Worm (Caenorhabditis elegans): ENCODE measurements around the gene fbxb-25.
A peak's percentile ranks its signal among the peaks of the same experiment; 100 is the strongest.
"Not testable (repeated sequence)": the region's sequence is repeated elsewhere in the genome, so short reads cannot be mapped to it uniquely, and the experiment has no call there.

The fbxb-25 gene

ce11 chrII:1683742-1684141 is at the start of gene fbxb-25:
Gene fbxb-25 (plus strand): TSS chrII:1684042.
- TF ChIP-seq ets-4 (GFP tag; optimal IDR thresholded peaks at IDR 0.05) (no peak), ztf-25 (GFP tag; IDR thresholded peaks at IDR 0.05) (no peak), athp-1 (tag; optimal IDR thresholded peaks at IDR 0.05) (no peak), Y53G8AR.9 (GFP tag; conservative IDR thresholded peaks at IDR 0.05) (no peak), rec-8 (tag; optimal IDR thresholded peaks at IDR 0.05) (no peak), nfya-1 (tag; optimal IDR thresholded peaks at IDR 0.05; ENCODE audit: borderline replicate concordance, insufficient read depth) (no peak), Y95B8A.8 (GFP tag; IDR thresholded peaks at IDR 0.05) (no peak), xnd-1 (tag; optimal IDR thresholded peaks at IDR 0.05) (no peak), lsy-27 (tag; optimal IDR thresholded peaks at IDR 0.05; ENCODE audit: borderline replicate concordance, insufficient read depth) (no peak), let-526 (GFP tag; IDR thresholded peaks at IDR 0.05) (no peak), ztf-6 (GFP tag; IDR thresholded peaks at IDR 0.05) (no peak), lsl-1 (GFP tag; optimal IDR thresholded peaks at IDR 0.05) (no peak), madf-6 (GFP tag; IDR thresholded peaks at IDR 0.05) (no peak), lag-1 (GFP tag; IDR thresholded peaks at IDR 0.05) (no peak), lin-54 (GFP tag; optimal IDR thresholded peaks at IDR 0.05) (no peak), die-1 (tag; optimal IDR thresholded peaks at IDR 0.05) (no peak), akir-1 (GFP tag; optimal IDR thresholded peaks at IDR 0.05) (no peak), snpc-1.1 (tag; optimal IDR thresholded peaks at IDR 0.05; ENCODE audit: insufficient read depth) (no peak), C17E4.6 (GFP tag; IDR thresholded peaks at IDR 0.05) (no peak)

- TF ChIP-seq nhr-80 (tag; optimal IDR thresholded peaks at IDR 0.05) (peak; percentile 9), tlf-1 (GFP tag; optimal IDR thresholded peaks at IDR 0.05) (no peak)
These were observed 47.9 kb upstream of the fbxb-25 start for ce11 chrII:1635969-1636368.

ce11 chrII:1636392-1636791 is 47.5 kb upstream of the fbxb-25 start, which contains the start of gene srg-20:
Gene srg-20 (plus strand): TSS chrII:1636692.
- not testable (repeated sequence) for TF ChIP-seq lin-26 (GFP tag; IDR thresholded peaks at IDR 0.05); ztf-22 (GFP tag; optimal IDR thresholded peaks at IDR 0.05); nhr-80 (tag; optimal IDR thresholded peaks at IDR 0.05)

ce11 chrII:1640496-1640895 is 43.3 kb upstream of the fbxb-25 start, which contains the start of gene srh-72:
Gene srh-72 (minus strand): TSS chrII:1640596.
- TF ChIP-seq Y56A3A.18 (GFP tag; IDR thresholded peaks at IDR 0.05), result no peak

DNA sequence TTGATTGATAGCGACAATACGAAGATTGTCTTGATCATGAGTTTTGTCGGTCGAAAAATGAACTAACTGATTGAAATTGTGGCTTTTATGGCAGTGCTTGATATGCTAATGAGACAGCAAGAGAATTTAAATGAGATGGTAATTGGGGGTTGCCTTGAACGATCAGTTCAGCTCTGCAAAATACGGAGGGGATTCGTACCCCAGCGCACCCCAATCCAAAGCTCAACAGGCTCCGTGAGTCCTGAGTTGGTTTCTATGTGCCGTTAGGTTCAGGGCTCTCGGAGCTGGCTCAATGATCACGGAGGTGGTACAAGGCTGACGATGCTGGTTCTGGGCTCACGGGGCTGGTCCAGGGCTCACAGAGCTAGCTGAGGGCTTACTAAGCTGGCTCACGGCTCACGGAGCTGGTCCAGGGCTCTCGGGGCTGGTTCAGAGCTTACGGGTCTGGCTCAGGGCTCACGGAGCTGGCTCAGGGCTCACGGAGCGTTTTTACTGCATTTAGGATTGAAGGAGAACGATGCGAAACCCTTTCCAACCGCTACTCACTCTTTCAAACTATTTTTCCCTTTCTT is 39.0 kb upstream of the fbxb-25 start, which contains the start of gene ZC204.6:
TSS of gene ZC204.6 (minus strand) at position 51 of the 572 bp plus-strand sequence.
- TF ChIP-seq zfh-2 (GFP tag; conservative IDR thresholded peaks at IDR 0.05) (peak; percentile 84), die-1 (tag; optimal IDR thresholded peaks at IDR 0.05) (no peak)

ce11 chrII:1646199-1646598 is 37.6 kb upstream of the fbxb-25 start, which contains the start of gene ZC204.17:
Gene ZC204.17 (minus strand): TSS chrII:1646299.
- TF ChIP-seq mel-28 (tag; optimal IDR thresholded peaks at IDR 0.05; ENCODE audit: borderline replicate concordance), result no peak
- TF ChIP-seq aptf-2 (GFP tag; conservative IDR thresholded peaks at IDR 0.05), result no peak
- no peak for TF ChIP-seq dpff-1 (tag; optimal IDR thresholded peaks at IDR 0.05)
- TF ChIP-seq F39B2.1 (GFP tag; IDR thresholded peaks at IDR 0.05), result no peak
- no peak for TF ChIP-seq F33H1.4 (GFP tag; IDR thresholded peaks at IDR 0.05)
- TF ChIP-seq somi-1 (GFP tag; optimal IDR thresholded peaks at IDR 0.05), result no peak
- no peak for TF ChIP-seq dox-1 (GFP tag; IDR thresholded peaks at IDR 0.05)
- no peak for TF ChIP-seq ceh-91 (GFP tag; IDR thresholded peaks at IDR 0.05)
